Worm (Caenorhabditis elegans) whole organism, midembryonic: ENCODE measurements around the gene rps-23.

Source experiments
- T22C8.4 ChIP-seq: fragments of 200-800 bp; sonication (Bioruptor generic); IDR thresholded peaks from 2 replicates; pipeline ENCODE4 v1.3.6; 2022; ENCODE audit warnings: missing genetic modification characterization, missing compliant biosample characterization
- cog-1 ChIP-seq: sonication (generic microtip); optimal IDR thresholded peaks from 2 replicates; lab custom pipeline; 2016; ENCODE audit warnings: missing genetic modification characterization, missing compliant biosample characterization
- flt-1 ChIP-seq: fragments of 200-800 bp; sonication (Bioruptor generic); IDR thresholded peaks from 2 replicates; pipeline ENCODE4 v1.3.6; 2022; ENCODE audit warnings: missing genetic modification characterization, missing compliant biosample characterization
- klf-2 ChIP-seq: fragments of 200-800 bp; sonication (Bioruptor generic); conservative IDR thresholded peaks from 2 replicates; pipeline ENCODE4 v1.3.6; 2022; ENCODE audit warnings: missing genetic modification reagents, missing genetic modification characterization, missing compliant biosample characterization
- med-1 ChIP-seq: sonication (generic microtip); optimal IDR thresholded peaks from 2 replicates; lab custom pipeline; 2017; ENCODE audit warnings: missing genetic modification characterization, mild to moderate bottlenecking, missing compliant biosample characterization, antibody characterized with exemption, missing genetic modification reagents; ENCODE audit not compliant: insufficient read depth
- ref-1 ChIP-seq: fragments of 200-800 bp; sonication (Bioruptor generic); conservative IDR thresholded peaks from 2 replicates; pipeline ENCODE4 v1.3.6; 2022; ENCODE audit warnings: missing genetic modification reagents, missing genetic modification characterization, missing compliant biosample characterization
- tab-1 ChIP-seq: fragments of 200-800 bp; sonication (Bioruptor generic); IDR thresholded peaks from 2 replicates; pipeline ENCODE4 v1.3.6; 2022; ENCODE audit warnings: missing genetic modification characterization, missing compliant biosample characterization
- ztf-23 ChIP-seq: fragments of 200-800 bp; sonication (Bioruptor generic); IDR thresholded peaks from 2 replicates; pipeline ENCODE4 v1.3.6; 2022; ENCODE audit warnings: missing genetic modification reagents, missing genetic modification characterization, missing compliant biosample characterization
- ztf-29 ChIP-seq: fragments of 200-800 bp; sonication (Bioruptor generic); IDR thresholded peaks from 2 replicates; pipeline ENCODE4 v1.3.6; 2022; ENCODE audit warnings: missing genetic modification reagents, missing genetic modification characterization, missing compliant biosample characterization

rps-23 gene

ce11 chrIV:12403440-12403839 is 12.6 kb upstream of the rps-23 start:
- no peak for TF ChIP-seq ref-1 (GFP tag; lab: Robert Waterston, UW)
- no peak for TF ChIP-seq ztf-29 (GFP tag; lab: Robert Waterston, UW)
- no peak for TF ChIP-seq T22C8.4 (GFP tag; lab: Robert Waterston, UW)

- no peak for TF ChIP-seq ref-1 (GFP tag; lab: Robert Waterston, UW)
- TF ChIP-seq klf-2 (GFP tag; lab: Robert Waterston, UW) = no peak
- TF ChIP-seq ztf-23 (GFP tag; lab: Robert Waterston, UW) = no peak
- TF ChIP-seq T22C8.4 (GFP tag; lab: Robert Waterston, UW) = no peak
- TF ChIP-seq ztf-29 (GFP tag; lab: Robert Waterston, UW) = no peak
- no peak for TF ChIP-seq med-1 (GFP tag; lab: Kevin White, UChicago)
- TF ChIP-seq cog-1 = no peak
- TF ChIP-seq flt-1 (GFP tag; lab: Robert Waterston, UW) = no peak
- no peak for TF ChIP-seq tab-1 (GFP tag; lab: Robert Waterston, UW)
Observed at ce11 chrIV:12399983-12400382, 9.1 kb upstream of the rps-23 start.

DNA sequence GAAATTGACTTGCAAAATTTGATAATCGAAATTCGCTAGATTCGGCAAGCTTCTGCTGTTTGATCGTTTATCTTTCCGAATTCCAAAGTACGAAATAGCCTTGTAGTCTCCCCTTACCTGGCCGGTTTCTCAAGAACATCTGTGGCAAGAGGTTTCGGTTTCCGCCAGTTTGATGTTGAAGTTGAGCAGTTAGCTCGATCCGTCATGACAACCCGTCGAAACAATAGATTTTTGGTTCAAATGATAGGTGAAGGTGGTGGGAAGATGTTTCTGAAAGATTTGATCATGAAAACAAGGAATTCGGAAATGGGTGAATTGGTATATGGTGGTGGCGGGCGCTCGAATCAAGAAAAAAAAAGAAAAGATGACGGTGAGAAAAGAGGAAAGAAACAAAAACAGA is 7.6 kb upstream of the rps-23 start, which contains the start of gene acs-20:
TSS of gene acs-20 (minus strand) at position 270 of the 400 bp plus-strand sequence.
- TF ChIP-seq tab-1 (GFP tag; lab: Robert Waterston, UW) (no peak), med-1 (GFP tag; lab: Kevin White, UChicago) (no peak), ztf-23 (GFP tag; lab: Robert Waterston, UW) (no peak), T22C8.4 (GFP tag; lab: Robert Waterston, UW) (no peak), ztf-29 (GFP tag; lab: Robert Waterston, UW) (no peak), cog-1 (no peak), flt-1 (GFP tag; lab: Robert Waterston, UW) (no peak), ref-1 (GFP tag; lab: Robert Waterston, UW) (no peak), klf-2 (GFP tag; lab: Robert Waterston, UW) (no peak)

DNA sequence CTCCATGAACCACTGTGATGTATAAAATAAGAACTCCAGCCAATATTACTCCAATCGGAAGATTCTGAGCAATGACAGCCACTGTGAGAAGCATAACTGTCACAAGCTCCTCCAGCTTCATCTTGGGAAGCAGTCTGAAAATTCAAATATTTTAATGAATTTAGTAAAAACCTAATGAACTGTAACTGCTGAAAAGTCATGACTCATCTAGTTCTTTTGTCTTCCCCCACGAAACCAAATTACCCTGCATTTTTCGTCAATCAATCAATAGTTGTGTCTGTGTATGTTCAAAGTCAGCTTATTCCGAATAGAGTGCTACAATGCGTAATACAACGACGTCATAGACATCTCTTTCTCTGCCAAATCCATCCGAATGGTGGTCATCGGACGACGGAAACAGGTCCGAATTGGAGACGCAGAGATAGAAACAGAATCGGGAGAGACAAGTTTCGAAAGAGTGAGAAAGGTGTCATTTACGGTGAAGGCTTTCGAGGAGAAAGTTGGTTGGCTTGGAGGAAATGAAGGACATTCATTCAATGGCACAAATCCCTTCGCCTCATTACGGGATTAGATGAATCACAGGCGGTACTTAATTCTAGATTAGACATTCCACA is 5.9 kb upstream of the rps-23 start:
- no peak for TF ChIP-seq tab-1 (GFP tag; lab: Robert Waterston, UW)
- no peak for TF ChIP-seq T22C8.4 (GFP tag; lab: Robert Waterston, UW)
- TF ChIP-seq cog-1 = no peak
- no peak for TF ChIP-seq ztf-23 (GFP tag; lab: Robert Waterston, UW)
- no peak for TF ChIP-seq med-1 (GFP tag; lab: Kevin White, UChicago)
- no peak for TF ChIP-seq klf-2 (GFP tag; lab: Robert Waterston, UW)
- TF ChIP-seq ref-1 (GFP tag; lab: Robert Waterston, UW) = no peak
- no peak for TF ChIP-seq flt-1 (GFP tag; lab: Robert Waterston, UW)
- TF ChIP-seq ztf-29 (GFP tag; lab: Robert Waterston, UW) = no peak

DNA sequence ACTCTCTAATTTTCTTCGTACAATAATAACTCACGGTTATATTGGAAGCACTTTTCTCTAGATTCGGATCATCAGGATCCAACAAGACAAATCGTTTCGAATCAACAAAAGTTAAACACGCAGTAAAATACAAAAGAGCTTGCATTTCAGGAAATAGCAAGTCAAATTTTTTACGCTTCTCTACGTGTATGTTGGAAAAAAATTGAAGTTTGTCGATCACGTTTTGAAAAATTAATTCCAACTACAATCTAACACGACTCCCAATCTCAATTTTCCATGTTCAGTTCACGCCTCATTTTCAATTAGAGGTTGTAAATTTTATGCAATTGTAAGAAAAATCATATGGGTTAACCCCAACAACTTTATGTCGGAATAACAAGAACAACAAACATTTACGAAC is 902 bp downstream of the rps-23 start, which contains the start of gene spe-45:
TSS of gene spe-45 (minus strand) at position 145 of the 400 bp plus-strand sequence.
- TF ChIP-seq cog-1 = no peak

DNA sequence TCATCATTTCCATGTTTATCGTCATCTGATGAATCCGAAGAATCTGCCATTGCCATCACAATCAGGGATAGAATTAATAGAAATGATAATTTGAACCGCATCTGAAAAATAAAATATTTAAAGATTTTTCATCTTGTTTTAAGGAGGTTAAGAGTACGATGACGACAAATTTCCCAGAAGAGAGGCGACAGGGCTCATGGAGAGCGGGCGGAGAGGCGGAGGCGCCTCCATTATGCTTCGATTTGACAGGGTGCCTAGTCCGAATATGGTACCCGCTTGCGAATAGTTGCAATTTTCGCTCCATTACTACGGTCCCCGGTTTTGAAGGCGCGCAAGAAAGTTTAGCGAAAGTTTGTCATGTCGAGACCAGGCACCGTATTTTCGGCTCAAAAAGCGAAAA is 5.8 kb downstream of the rps-23 start, which contains the start of gene F28D1.6:
TSS of gene F28D1.6 (minus strand) at position 101 of the 400 bp plus-strand sequence.
- TF ChIP-seq T22C8.4 (GFP tag; lab: Robert Waterston, UW) = no peak
- TF ChIP-seq tab-1 (GFP tag; lab: Robert Waterston, UW) = no peak
- no peak for TF ChIP-seq ztf-29 (GFP tag; lab: Robert Waterston, UW)
- TF ChIP-seq ref-1 (GFP tag; lab: Robert Waterston, UW) = no peak
- no peak for TF ChIP-seq klf-2 (GFP tag; lab: Robert Waterston, UW)

ce11 chrIV:12382864-12383263 is 8.0 kb downstream of the rps-23 start, which contains the start of gene thn-2:
TSS of gene thn-2 (plus strand) at chrIV:12383170.
- no peak for TF ChIP-seq ztf-29 (GFP tag; lab: Robert Waterston, UW)
- no peak for TF ChIP-seq ref-1 (GFP tag; lab: Robert Waterston, UW)
- no peak for TF ChIP-seq T22C8.4 (GFP tag; lab: Robert Waterston, UW)

DNA sequence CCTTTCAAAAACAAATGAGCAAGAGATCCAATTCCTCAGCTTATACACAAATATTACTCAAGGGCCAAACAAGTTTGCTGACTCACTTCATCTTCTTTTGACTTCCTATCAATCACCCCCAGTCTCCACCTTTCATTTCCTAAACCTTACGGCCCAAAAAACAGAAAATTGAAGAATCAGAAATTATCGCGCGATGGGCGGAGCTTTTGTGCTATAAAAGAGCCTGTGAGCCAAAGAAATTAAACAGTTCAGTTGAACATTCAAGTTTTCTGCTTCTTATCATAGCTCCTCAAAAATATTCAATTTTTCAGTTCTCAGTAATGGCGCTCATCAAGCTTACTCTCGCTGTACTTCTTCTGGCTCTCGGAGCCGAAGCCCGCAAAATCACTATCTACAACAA is 11.1 kb downstream of the rps-23 start, which contains the start of gene thn-1:
TSS of gene thn-1 (plus strand) at position 301 of the 400 bp plus-strand sequence.
- no peak for TF ChIP-seq klf-2 (GFP tag; lab: Robert Waterston, UW)
- TF ChIP-seq T22C8.4 (GFP tag; lab: Robert Waterston, UW) = no peak
- TF ChIP-seq tab-1 (GFP tag; lab: Robert Waterston, UW) = no peak
- TF ChIP-seq ref-1 (GFP tag; lab: Robert Waterston, UW) = no peak
- no peak for TF ChIP-seq flt-1 (GFP tag; lab: Robert Waterston, UW)

- TF ChIP-seq med-1 (GFP tag; lab: Kevin White, UChicago) (no peak), ref-1 (GFP tag; lab: Robert Waterston, UW) (no peak), tab-1 (GFP tag; lab: Robert Waterston, UW) (no peak), klf-2 (GFP tag; lab: Robert Waterston, UW) (no peak), ztf-29 (GFP tag; lab: Robert Waterston, UW) (no peak), T22C8.4 (GFP tag; lab: Robert Waterston, UW) (no peak), cog-1 (no peak), ztf-23 (GFP tag; lab: Robert Waterston, UW) (no peak), flt-1 (GFP tag; lab: Robert Waterston, UW) (no peak)
Observed at ce11 chrIV:12378919-12379318, 11.9 kb downstream of the rps-23 start.

ce11 chrIV:12376021-12376420 is 14.8 kb downstream of the rps-23 start, which contains the start of gene atz-1:
TSS of gene atz-1 (minus strand) at chrIV:12376121.
- TF ChIP-seq ref-1 (GFP tag; lab: Robert Waterston, UW) = no peak
- no peak for TF ChIP-seq med-1 (GFP tag; lab: Kevin White, UChicago)
- no peak for TF ChIP-seq flt-1 (GFP tag; lab: Robert Waterston, UW)
- no peak for TF ChIP-seq tab-1 (GFP tag; lab: Robert Waterston, UW)
- TF ChIP-seq klf-2 (GFP tag; lab: Robert Waterston, UW) = no peak
- TF ChIP-seq T22C8.4 (GFP tag; lab: Robert Waterston, UW) = no peak
- TF ChIP-seq ztf-23 (GFP tag; lab: Robert Waterston, UW) = no peak
- no peak for TF ChIP-seq ztf-29 (GFP tag; lab: Robert Waterston, UW)
- no peak for TF ChIP-seq cog-1
